Fruit fly (Drosophila melanogaster): ENCODE results near the gene CG6236.

DNA sequence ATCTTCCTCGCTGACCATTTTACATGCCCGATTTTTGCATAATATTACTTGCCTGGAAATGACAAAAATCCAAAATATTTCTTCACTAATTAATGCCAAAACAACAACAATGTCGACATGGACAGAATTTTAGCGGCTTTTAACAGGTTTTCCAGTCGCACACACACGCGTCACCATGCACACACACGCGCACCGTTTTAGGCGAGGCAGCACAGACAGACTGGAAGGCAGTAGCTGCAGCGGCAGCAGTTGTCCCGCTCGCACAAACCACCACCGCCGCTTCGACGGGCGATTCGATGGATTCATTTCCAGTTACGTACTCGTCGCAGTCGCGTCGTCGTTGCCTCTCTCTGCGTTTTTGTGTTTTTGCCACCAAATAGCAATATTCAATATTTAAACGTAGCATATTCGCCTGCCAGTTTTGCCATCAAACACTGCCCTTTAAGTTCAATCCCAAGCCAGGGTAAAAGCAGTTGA lies 37.4 kb downstream of the CG6236 start, which contains the start of gene CG45218:
- TF ChIP-seq Rel (GFP tag; optimal IDR thresholded peaks at IDR 0.05) (no peak), Rel (tag; optimal IDR thresholded peaks at IDR 0.05) (no peak), Mio (GFP tag; optimal IDR thresholded peaks at IDR 0.05) (no peak), Jra (GFP tag; optimal IDR thresholded peaks at IDR 0.05) (peak; percentile 55), foxo (GFP tag; optimal IDR thresholded peaks at IDR 0.05) (peak in 1 of 2 experiments; percentile 23), Sp1 (GFP tag; optimal IDR thresholded peaks at IDR 0.05) (no peak), jim (GFP tag; optimal IDR thresholded peaks at IDR 0.05) (no peak), Hr83 (GFP tag; optimal IDR thresholded peaks at IDR 0.05; ENCODE audit: poor library complexity, severe bottlenecking) (peak; percentile 78), h (GFP tag; optimal IDR thresholded peaks at IDR 0.05) (peak; percentile 68), lola (GFP tag; optimal IDR thresholded peaks at IDR 0.05) (no peak), Dfd (GFP tag; optimal IDR thresholded peaks at IDR 0.05) (no peak), pan (optimal IDR thresholded peaks at IDR 0.05) (no peak), CG9705 (GFP tag; optimal IDR thresholded peaks at IDR 0.05) (no peak)
